Worm (Caenorhabditis elegans) whole organism, L3 larva: ENCODE measurements around the gene ccnk-1.

Experiments
- ceh-16 ChIP-seq: sonication (generic microtip); optimal IDR thresholded peaks from 2 replicates; lab custom pipeline; 2017; ENCODE audit warnings: missing biosample characterization, missing genetic modification characterization
- elt-3 ChIP-seq, 3 experiments: fragments of 150-350 bp in 1 of 3; sonication (generic microtip) in 2 of 3; optimal IDR thresholded peaks; 2 replicates in 2 of 3; 4 replicates in 1 of 3; lab custom pipeline; 2014 to 2017; ENCODE audit warnings: missing biosample characterization in 3 of 3, missing genetic modification characterization in 3 of 3
- lin-15B ChIP-seq: fragments of 150-350 bp; optimal IDR thresholded peaks from 2 replicates; lab custom pipeline; 2014; ENCODE audit warnings: missing biosample characterization, missing genetic modification characterization
- nfya-1 ChIP-seq: sonication (generic microtip); optimal IDR thresholded peaks from 2 replicates; lab custom pipeline; 2017; ENCODE audit warnings: missing genetic modification characterization, mild to moderate bottlenecking, missing compliant biosample characterization, antibody characterized with exemption, moderate library complexity; ENCODE audit not compliant: insufficient read depth
- nhr-12 ChIP-seq: fragments of 150-350 bp; optimal IDR thresholded peaks from 2 replicates; lab custom pipeline; 2014; ENCODE audit warnings: missing biosample characterization, missing genetic modification characterization
- skn-1 ChIP-seq: fragments of 150-350 bp; optimal IDR thresholded peaks from 2 replicates; lab custom pipeline; 2014; ENCODE audit warnings: missing biosample characterization, missing genetic modification characterization
- tbx-2 ChIP-seq: sonication (generic microtip); optimal IDR thresholded peaks from 2 replicates; lab custom pipeline; 2016; ENCODE audit warnings: mild to moderate bottlenecking, missing genetic modification characterization, missing compliant biosample characterization
- unc-39 ChIP-seq: sonication (generic microtip); optimal IDR thresholded peaks from 4 replicates; lab custom pipeline; 2017; ENCODE audit warnings: missing biosample characterization, missing genetic modification characterization
- unc-62 ChIP-seq: fragments of 150-350 bp; sonication (generic microtip); optimal IDR thresholded peaks from 4 replicates; lab custom pipeline; 2014; ENCODE audit warnings: missing biosample characterization, missing genetic modification reagents, missing genetic modification characterization
- ztf-11 ChIP-seq: fragments of 150-350 bp; optimal IDR thresholded peaks from 2 replicates; lab custom pipeline; 2014; ENCODE audit warnings: missing biosample characterization, missing genetic modification characterization

DNA sequence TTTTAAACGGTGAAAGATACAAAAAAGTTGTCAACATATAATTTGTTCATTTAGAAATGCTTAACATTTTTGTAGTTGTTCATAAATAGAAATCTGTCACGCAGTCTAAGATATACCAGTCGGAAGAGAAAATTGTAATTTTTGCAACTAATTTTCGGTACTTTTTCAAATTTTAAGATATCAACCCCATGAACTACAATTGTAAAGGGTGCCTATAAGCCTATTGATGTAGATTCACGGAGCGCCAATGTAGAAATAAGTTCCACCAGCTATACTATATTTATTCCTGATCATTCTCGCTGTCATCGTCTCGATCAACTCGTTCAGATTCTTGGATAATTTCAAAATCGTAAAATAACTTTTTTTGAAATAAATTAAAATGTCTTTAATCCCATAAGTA lies 17.4 kb upstream of the ccnk-1 start:
- TF ChIP-seq ztf-11 (tag; lab: Kevin White, UChicago) = no peak
- no peak for TF ChIP-seq unc-39 (tag; lab: Kevin White, UChicago)
- TF ChIP-seq elt-3 (tag; optimal IDR thresholded peaks at IDR 0.05; lab: Kevin White, UChicago) = no peak
- TF ChIP-seq lin-15B (tag; lab: Kevin White, UChicago) = no peak
- TF ChIP-seq unc-62 = no peak
- TF ChIP-seq nfya-1 (tag; lab: Kevin White, UChicago) = no peak
- no peak for TF ChIP-seq tbx-2
- no peak for TF ChIP-seq skn-1
- no peak for TF ChIP-seq ceh-16 (tag; lab: Kevin White, UChicago)
- no peak for TF ChIP-seq nhr-12 (tag; lab: Kevin White, UChicago)
